Worm (Caenorhabditis elegans): ENCODE results near the gene nlp-46.

The nlp-46 gene

DNA sequence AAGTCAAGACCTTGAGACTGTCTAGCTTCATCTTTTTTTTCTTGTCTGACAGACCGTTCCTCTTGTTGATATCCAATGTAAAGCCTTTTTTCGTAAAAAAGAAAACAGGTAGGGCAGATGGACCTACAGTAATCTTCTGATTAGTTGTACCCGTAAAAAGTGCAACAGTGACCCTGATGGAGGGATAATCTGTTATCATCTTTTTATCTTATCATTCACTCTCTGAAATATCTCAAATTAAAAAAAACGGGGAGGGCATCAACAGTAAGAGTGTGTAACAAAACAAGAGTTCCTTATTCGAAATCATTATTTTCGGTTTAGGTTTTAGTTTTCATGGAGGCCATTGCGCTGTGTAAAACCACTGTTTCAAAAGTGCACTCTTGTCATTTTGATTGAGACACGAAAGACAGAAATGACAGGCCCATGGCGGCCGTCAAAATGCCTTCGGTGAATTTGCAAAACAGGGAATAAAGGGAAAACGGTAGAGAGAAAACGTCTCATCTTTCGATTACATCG lies 27.6 kb upstream of the nlp-46 start:
- TF ChIP-seq ztf-23 (GFP tag; IDR thresholded peaks at IDR 0.05) = no peak

DNA sequence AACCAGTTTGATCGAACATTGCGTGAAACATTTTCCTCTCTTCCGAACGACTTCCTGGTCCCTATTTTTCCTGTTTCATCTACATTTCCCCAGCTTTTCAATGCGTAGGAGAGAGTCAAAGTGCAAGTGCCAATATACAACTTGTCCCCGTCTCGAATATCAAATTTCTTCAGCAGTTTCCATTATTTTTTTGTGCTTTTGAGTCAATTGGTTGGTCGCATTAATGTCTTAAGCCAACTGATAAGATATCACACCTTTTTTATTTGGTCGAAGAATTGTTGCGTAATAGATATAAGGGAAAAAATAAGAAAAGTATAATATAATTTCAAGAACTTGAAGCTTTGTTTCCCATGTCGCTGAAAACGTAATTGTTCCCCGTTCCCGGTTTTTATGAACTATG lies 26.3 kb upstream of the nlp-46 start:
- TF ChIP-seq ztf-23 (GFP tag; IDR thresholded peaks at IDR 0.05) (no peak), med-1 (GFP tag; optimal IDR thresholded peaks at IDR 0.05; ENCODE audit: insufficient read depth) (no peak), flt-1 (GFP tag; IDR thresholded peaks at IDR 0.05) (no peak), T22C8.4 (GFP tag; IDR thresholded peaks at IDR 0.05) (no peak), cog-1 (tag; optimal IDR thresholded peaks at IDR 0.05) (no peak), klf-2 (GFP tag; conservative IDR thresholded peaks at IDR 0.05) (no peak), tab-1 (GFP tag; IDR thresholded peaks at IDR 0.05) (no peak), ref-1 (GFP tag; conservative IDR thresholded peaks at IDR 0.05) (no peak), ztf-29 (GFP tag; IDR thresholded peaks at IDR 0.05) (no peak)

DNA sequence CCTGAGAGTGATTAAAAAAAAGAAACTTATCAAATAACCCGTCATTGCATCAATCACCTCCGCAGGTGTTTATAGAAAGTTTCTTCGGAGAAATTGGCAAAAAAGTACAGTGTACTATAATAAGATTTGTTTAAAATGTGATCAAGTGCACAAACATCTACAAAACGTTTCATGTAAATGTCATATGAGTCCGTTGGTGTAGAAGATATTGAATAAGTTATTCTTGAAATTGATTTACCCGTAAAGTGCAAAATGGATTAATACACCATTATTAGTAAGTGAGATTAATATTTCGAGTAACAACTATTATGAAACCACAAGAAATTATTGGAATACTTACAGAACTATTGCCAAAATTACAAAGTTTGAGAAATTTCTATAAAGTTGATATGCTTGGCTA lies 25.0 kb upstream of the nlp-46 start:
- TF ChIP-seq ztf-29 (GFP tag; IDR thresholded peaks at IDR 0.05) (no peak), klf-2 (GFP tag; conservative IDR thresholded peaks at IDR 0.05) (no peak), T22C8.4 (GFP tag; IDR thresholded peaks at IDR 0.05) (no peak), cog-1 (tag; optimal IDR thresholded peaks at IDR 0.05) (no peak), tab-1 (GFP tag; IDR thresholded peaks at IDR 0.05) (no peak)

DNA sequence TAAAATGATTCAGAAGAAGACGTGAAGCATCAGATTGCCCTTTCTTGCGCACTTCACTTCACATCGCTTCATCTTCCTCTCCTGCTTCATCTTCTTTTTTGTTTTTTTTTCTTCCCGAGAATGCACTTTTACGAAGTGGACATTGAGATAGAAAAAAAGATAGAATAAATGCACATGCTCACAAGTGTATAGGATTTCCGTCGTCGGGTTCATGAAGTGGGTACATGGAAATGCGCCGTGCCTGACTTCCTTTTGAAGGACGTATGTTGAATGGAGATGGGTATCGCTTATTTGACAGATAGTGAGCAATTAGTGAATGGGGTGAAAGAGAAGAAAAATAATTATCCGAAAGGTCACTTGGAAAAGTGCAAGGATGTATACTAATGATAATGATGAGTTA lies 24.0 kb upstream of the nlp-46 start:
- TF ChIP-seq T22C8.4 (GFP tag; IDR thresholded peaks at IDR 0.05) (no peak), flt-1 (GFP tag; IDR thresholded peaks at IDR 0.05) (no peak), cog-1 (tag; optimal IDR thresholded peaks at IDR 0.05) (no peak), ref-1 (GFP tag; conservative IDR thresholded peaks at IDR 0.05) (no peak), med-1 (GFP tag; optimal IDR thresholded peaks at IDR 0.05; ENCODE audit: insufficient read depth) (no peak), ztf-29 (GFP tag; IDR thresholded peaks at IDR 0.05) (no peak), ztf-23 (GFP tag; IDR thresholded peaks at IDR 0.05) (no peak), klf-2 (GFP tag; conservative IDR thresholded peaks at IDR 0.05) (no peak), tab-1 (GFP tag; IDR thresholded peaks at IDR 0.05) (no peak)

DNA sequence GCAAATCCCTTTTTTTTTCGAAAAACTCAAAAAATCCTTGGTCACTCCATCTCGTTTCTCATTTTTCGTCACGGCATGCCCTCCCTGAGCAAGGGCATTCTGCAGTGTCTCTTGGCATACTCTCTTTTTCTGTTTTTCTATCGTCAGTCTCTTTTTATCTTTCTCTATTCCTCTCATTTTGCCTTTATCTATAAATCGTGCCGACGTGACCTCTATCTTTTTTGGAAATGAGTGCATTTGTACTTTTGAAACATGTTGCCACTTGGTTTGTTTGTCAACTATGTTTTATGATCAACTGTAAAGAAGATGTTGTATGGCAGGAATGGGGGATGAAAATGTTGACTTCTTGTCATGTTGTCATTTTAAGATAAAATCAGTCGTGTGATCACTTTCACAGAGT lies 22.8 kb upstream of the nlp-46 start:
- TF ChIP-seq med-1 (GFP tag; optimal IDR thresholded peaks at IDR 0.05; ENCODE audit: insufficient read depth) = no peak
- no peak for TF ChIP-seq flt-1 (GFP tag; IDR thresholded peaks at IDR 0.05)
- TF ChIP-seq klf-2 (GFP tag; conservative IDR thresholded peaks at IDR 0.05) = no peak
- no peak for TF ChIP-seq tab-1 (GFP tag; IDR thresholded peaks at IDR 0.05)

DNA sequence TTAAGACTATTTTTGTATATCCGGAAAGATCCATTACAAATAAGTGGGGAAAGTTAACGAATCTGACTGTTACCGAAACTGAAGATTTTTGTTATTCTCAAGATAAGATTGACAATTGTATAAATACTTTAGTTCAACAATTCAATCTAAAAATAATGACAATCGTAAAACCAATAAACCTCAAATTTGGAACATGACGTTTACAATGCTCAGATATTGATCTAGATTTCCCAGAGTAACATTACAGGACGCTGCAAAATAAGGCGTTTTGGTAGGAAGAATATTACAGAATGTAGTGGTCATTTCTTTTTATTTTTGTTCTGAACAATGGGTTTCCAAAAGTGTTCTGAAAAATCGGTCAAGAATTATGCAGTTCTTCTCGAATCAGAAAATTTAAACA lies 20.7 kb upstream of the nlp-46 start, which contains the start of gene F45D3.1:
Gene F45D3.1, plus strand, starts transcription at position 301 of the 400 bp plus-strand sequence.
- TF ChIP-seq ref-1 (GFP tag; conservative IDR thresholded peaks at IDR 0.05) (no peak), tab-1 (GFP tag; IDR thresholded peaks at IDR 0.05) (no peak), cog-1 (tag; optimal IDR thresholded peaks at IDR 0.05) (no peak), ztf-23 (GFP tag; IDR thresholded peaks at IDR 0.05) (no peak), T22C8.4 (GFP tag; IDR thresholded peaks at IDR 0.05) (no peak), klf-2 (GFP tag; conservative IDR thresholded peaks at IDR 0.05) (no peak), med-1 (GFP tag; optimal IDR thresholded peaks at IDR 0.05; ENCODE audit: insufficient read depth) (no peak), flt-1 (GFP tag; IDR thresholded peaks at IDR 0.05) (no peak), ztf-29 (GFP tag; IDR thresholded peaks at IDR 0.05) (no peak)

DNA sequence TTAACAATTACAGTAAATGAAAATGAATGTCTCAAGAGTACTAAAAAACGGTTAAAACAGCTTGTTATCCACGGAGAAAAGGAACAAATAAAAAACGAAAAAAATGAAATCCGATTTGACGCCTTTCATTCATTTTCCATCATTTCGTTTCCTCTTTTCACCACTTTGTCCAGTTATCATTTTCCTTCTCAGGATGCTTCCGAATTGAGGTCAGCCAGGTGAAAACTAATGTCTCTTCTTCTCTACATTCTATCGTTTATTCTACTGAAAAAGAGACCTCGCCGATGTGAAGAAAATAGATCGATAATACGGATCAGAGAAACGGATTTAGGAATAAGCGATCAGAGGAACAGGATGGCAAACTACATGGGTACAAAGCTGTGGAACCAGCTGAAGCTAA lies 20.0 kb upstream of the nlp-46 start:
- no peak for TF ChIP-seq tab-1 (GFP tag; IDR thresholded peaks at IDR 0.05)
- TF ChIP-seq med-1 (GFP tag; optimal IDR thresholded peaks at IDR 0.05; ENCODE audit: insufficient read depth) = no peak
- no peak for TF ChIP-seq T22C8.4 (GFP tag; IDR thresholded peaks at IDR 0.05)

DNA sequence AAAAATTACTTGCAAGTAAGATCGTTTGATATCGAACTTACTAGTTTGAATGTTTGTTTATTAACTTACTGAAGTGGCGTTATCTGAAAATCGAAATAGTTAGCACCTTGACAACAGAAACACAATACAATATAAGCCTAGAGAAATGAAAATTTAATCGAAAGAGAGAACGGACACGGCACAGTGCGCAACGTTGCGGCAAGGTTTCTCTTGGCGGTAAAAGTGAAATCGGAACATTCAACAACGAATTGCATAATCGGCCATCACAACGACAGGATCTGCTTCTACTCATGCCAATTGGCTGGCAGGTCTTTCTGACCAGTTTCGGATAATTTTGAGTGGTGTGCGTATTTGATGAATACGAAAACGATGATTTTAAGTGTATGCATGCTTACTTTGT lies 19.4 kb upstream of the nlp-46 start, which contains the start of gene dyf-4:
Gene dyf-4, minus strand, starts transcription at position 213 of the 400 bp plus-strand sequence.
- TF ChIP-seq ztf-29 (GFP tag; IDR thresholded peaks at IDR 0.05) (no peak), ztf-23 (GFP tag; IDR thresholded peaks at IDR 0.05) (no peak), tab-1 (GFP tag; IDR thresholded peaks at IDR 0.05) (no peak), flt-1 (GFP tag; IDR thresholded peaks at IDR 0.05) (no peak)

DNA sequence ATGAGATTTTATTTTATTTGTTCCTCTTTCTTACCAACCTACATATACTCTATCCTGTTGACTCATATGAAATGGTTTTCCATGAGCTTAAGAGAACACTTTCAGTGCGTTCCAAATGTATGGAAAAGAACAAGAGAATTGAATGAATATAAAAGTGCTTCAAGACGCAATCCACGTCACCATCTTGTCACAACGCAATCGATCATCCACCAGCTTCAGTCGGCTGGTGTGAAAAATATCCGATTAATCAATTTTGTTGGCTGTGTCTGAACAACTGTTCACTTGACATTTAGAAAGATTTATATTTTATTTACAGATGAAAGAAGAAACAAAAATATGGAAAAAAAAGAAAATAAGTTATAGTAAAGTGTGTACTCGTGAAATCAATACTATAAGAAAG lies 17.3 kb upstream of the nlp-46 start:
- TF ChIP-seq flt-1 (GFP tag; IDR thresholded peaks at IDR 0.05) = no peak
- no peak for TF ChIP-seq ref-1 (GFP tag; conservative IDR thresholded peaks at IDR 0.05)
- TF ChIP-seq klf-2 (GFP tag; conservative IDR thresholded peaks at IDR 0.05) = no peak
- TF ChIP-seq ztf-29 (GFP tag; IDR thresholded peaks at IDR 0.05) = no peak
- TF ChIP-seq T22C8.4 (GFP tag; IDR thresholded peaks at IDR 0.05) = no peak
- no peak for TF ChIP-seq cog-1 (tag; optimal IDR thresholded peaks at IDR 0.05)
- no peak for TF ChIP-seq med-1 (GFP tag; optimal IDR thresholded peaks at IDR 0.05; ENCODE audit: insufficient read depth)
- TF ChIP-seq tab-1 (GFP tag; IDR thresholded peaks at IDR 0.05) = no peak
- no peak for TF ChIP-seq ztf-23 (GFP tag; IDR thresholded peaks at IDR 0.05)

DNA sequence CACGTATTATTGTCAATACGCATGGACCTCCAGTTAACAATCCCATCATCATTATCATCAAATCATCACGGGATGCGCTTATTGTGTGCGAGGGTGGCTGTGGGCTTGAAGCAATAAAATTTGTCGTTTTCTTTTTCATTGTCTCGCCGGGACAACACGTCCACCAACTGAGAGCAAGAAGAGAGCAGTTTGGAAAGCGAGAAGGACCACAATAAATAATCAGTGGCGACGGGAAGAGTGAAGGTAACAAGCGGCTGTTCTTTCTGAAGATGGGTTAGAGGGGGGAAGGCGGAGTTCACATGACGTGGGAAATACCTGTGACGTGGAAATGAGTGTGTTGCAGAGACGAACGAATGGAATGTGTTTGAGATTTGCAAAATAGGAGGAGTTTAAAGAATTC lies 12.7 kb upstream of the nlp-46 start:
- TF ChIP-seq T22C8.4 (GFP tag; IDR thresholded peaks at IDR 0.05) (no peak), cog-1 (tag; optimal IDR thresholded peaks at IDR 0.05) (no peak), ztf-29 (GFP tag; IDR thresholded peaks at IDR 0.05) (no peak), ztf-23 (GFP tag; IDR thresholded peaks at IDR 0.05) (no peak)

DNA sequence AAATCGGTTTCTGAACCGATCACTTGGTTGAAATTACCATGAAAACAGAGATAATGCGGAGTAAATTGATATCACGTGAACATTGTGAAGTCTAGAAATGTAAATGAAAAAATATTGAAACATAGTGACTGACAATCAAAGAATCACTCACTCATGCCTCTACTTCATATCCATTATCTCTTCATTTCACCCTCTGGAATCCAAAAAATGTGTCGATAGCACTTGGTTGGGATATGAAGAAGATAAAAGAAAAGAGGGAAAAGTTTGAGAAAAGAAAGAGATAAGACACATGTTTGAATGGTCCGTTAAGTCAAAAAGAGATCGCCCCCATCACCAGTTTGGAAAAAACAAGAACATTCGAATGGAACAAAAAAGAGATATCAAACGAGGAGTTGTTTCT lies 11.7 kb upstream of the nlp-46 start:
- TF ChIP-seq klf-2 (GFP tag; conservative IDR thresholded peaks at IDR 0.05) (no peak), med-1 (GFP tag; optimal IDR thresholded peaks at IDR 0.05; ENCODE audit: insufficient read depth) (no peak), tab-1 (GFP tag; IDR thresholded peaks at IDR 0.05) (no peak), flt-1 (GFP tag; IDR thresholded peaks at IDR 0.05) (no peak), ref-1 (GFP tag; conservative IDR thresholded peaks at IDR 0.05) (no peak), T22C8.4 (GFP tag; IDR thresholded peaks at IDR 0.05) (no peak), ztf-29 (GFP tag; IDR thresholded peaks at IDR 0.05) (no peak), ztf-23 (GFP tag; IDR thresholded peaks at IDR 0.05) (no peak), cog-1 (tag; optimal IDR thresholded peaks at IDR 0.05) (no peak)
